Worm (Caenorhabditis elegans): ENCODE measurements around the gene W05H5.1.

- no peak for TF ChIP-seq nhr-80 (tag; optimal IDR thresholded peaks at IDR 0.05)
- TF ChIP-seq him-1 (tag; optimal IDR thresholded peaks at IDR 0.05): no peak
- no peak for TF ChIP-seq ztf-18 (tag; optimal IDR thresholded peaks at IDR 0.05)
- no peak for TF ChIP-seq B0261.1 (tag; optimal IDR thresholded peaks at IDR 0.05)
- no peak for TF ChIP-seq Y79H2A.3 (GFP tag; conservative IDR thresholded peaks at IDR 0.05)
- no peak for TF ChIP-seq F57A8.1 (GFP tag; optimal IDR thresholded peaks at IDR 0.05)
- TF ChIP-seq snpc-1.1 (tag; optimal IDR thresholded peaks at IDR 0.05; ENCODE audit: insufficient read depth): no peak
- no peak for TF ChIP-seq lin-40 (tag; optimal IDR thresholded peaks at IDR 0.05)
- TF ChIP-seq sdz-38 (tag; optimal IDR thresholded peaks at IDR 0.05): no peak
- TF ChIP-seq ceh-100 (GFP tag; IDR thresholded peaks at IDR 0.05): no peak
These were observed 28.8 kb upstream of the W05H5.1 start, which contains the start of gene srg-17 for ce11 chrII:12473406-12473805.
